Fruit fly (Drosophila melanogaster): ENCODE data around the gene msl-2.

DNA sequence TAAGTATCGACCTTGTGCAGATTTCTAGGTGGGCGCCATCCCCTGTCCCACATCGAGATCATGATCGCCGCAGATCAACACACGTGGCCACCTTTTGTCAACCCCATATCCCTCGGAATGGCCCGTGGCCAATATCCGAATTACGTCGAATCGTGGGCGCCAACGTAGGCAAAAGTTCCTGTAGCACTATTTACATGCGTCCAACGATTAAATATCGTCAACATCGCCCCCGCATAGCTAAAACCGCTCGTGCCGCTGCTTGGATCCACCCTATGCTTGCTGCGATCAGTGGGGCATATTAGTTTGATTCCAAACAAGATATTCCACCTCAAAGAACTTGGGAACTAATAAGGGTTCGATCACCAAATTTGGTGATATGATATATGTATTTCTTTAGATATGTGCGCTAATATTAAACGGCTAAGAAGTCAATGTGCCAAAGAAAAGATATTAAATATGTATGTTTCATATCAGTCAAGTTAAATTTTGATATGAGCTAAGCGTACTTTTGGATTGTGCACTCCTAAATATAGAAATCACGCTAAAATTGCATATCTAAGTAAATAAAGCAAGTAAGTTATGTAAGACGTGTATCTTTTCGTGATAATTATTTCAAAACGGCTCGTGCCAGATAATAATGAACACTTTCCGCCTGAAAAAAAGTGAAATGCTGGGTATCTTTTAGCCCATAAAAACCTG lies 11.3 kb upstream of the msl-2 start:
- TF ChIP-seq CG8478 (optimal IDR thresholded peaks at IDR 0.05) (no peak), CTCF (optimal IDR thresholded peaks at IDR 0.05) (no peak)

Measured in S2 (cell line).